Worm (Caenorhabditis elegans) whole organism, L3 larva: ENCODE measurements around the gene K11E4.6.

Experiments used
- ZK546.5 ChIP-seq: sonication (generic microtip); optimal IDR thresholded peaks from 2 replicates; lab custom pipeline; 2017; ENCODE audit warnings: missing biosample characterization, missing genetic modification characterization
- ama-1 ChIP-seq: fragments of 150-350 bp; optimal IDR thresholded peaks from 2 replicates; lab custom pipeline; 2018
- ceh-9 ChIP-seq: sonication (generic microtip); optimal IDR thresholded peaks from 2 replicates; lab custom pipeline; 2018; ENCODE audit warnings: missing biosample characterization, missing genetic modification characterization
- fos-1 ChIP-seq: fragments of 150-350 bp; optimal IDR thresholded peaks from 2 replicates; lab custom pipeline; 2014; ENCODE audit warnings: missing biosample characterization, missing genetic modification characterization
- hmg-11 ChIP-seq: sonication (generic microtip); optimal IDR thresholded peaks from 2 replicates; lab custom pipeline; 2016; ENCODE audit warnings: missing genetic modification characterization, missing compliant biosample characterization
- lin-15B ChIP-seq: fragments of 150-350 bp; optimal IDR thresholded peaks from 2 replicates; lab custom pipeline; 2014; ENCODE audit warnings: missing biosample characterization, missing genetic modification characterization
- mdl-1 ChIP-seq: fragments of 150-350 bp; optimal IDR thresholded peaks from 2 replicates; lab custom pipeline; 2014; ENCODE audit warnings: missing biosample characterization, missing genetic modification characterization
- mml-1 ChIP-seq: fragments of 150-350 bp; sonication (generic microtip); optimal IDR thresholded peaks from 3 replicates; lab custom pipeline; 2014; ENCODE audit warnings: missing biosample characterization, missing genetic modification characterization
- nhr-77 ChIP-seq: fragments of 150-350 bp; optimal IDR thresholded peaks from 2 replicates; lab custom pipeline; 2014; ENCODE audit warnings: missing biosample characterization, missing genetic modification characterization
- skn-1 ChIP-seq: fragments of 150-350 bp; optimal IDR thresholded peaks from 2 replicates; lab custom pipeline; 2014; ENCODE audit warnings: missing biosample characterization, missing genetic modification characterization
- snpc-4 ChIP-seq: fragments of 150-350 bp; optimal IDR thresholded peaks from 2 replicates; lab custom pipeline; 2014; ENCODE audit warnings: missing biosample characterization, missing genetic modification characterization
- unc-39 ChIP-seq: sonication (generic microtip); optimal IDR thresholded peaks from 4 replicates; lab custom pipeline; 2017; ENCODE audit warnings: missing biosample characterization, missing genetic modification characterization
- unc-62 ChIP-seq: fragments of 150-350 bp; sonication (generic microtip); optimal IDR thresholded peaks from 4 replicates; lab custom pipeline; 2014; ENCODE audit warnings: missing biosample characterization, missing genetic modification reagents, missing genetic modification characterization

DNA sequence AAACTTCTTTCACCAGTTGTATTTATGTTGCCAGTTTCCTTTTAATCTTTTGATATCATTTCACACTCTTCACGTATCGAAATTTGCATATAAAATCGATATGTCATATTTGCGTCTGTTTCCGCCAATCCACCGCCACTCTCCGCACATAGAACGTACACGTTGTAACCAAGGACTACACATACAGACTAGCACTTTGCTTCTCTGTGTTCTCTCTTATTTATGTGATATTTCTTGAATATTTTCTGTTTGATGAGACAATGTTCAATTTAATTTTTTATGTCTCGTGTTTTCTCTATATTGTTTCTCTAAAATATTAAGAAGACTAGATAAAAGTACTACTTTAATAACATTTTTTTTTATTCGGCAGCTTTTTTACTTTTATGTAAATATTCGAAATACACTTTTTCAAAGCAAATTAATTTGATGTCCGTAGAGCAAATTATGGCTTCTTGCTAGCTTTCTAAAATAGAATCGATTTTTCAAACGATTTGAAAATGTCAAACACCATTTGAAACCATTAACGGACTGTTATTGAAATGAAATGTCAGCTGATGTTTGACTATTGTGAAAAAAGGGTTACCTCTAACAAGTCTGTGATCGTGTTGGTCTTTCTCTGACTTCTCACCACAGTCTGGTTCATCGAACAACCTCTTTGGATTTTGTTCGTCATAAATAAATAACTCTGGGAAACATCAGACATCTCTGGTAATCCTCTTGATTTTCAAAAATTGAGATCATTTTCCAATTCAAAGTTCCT is 28.5 kb downstream of the K11E4.6 start:
- TF ChIP-seq unc-39 (tag; lab: Kevin White, UChicago), result no peak
- no peak for TF ChIP-seq ama-1 (lab: Kevin White, UChicago)
- no peak for TF ChIP-seq ceh-9
- TF ChIP-seq ZK546.5 (tag; lab: Kevin White, UChicago), result no peak
- TF ChIP-seq lin-15B (tag; lab: Kevin White, UChicago), result no peak
- no peak for TF ChIP-seq hmg-11 (tag; lab: Kevin White, UChicago)
- TF ChIP-seq skn-1 (tag; lab: Kevin White, UChicago), result no peak
- TF ChIP-seq mdl-1, result no peak
- no peak for TF ChIP-seq nhr-77
- TF ChIP-seq mml-1 (tag; lab: Kevin White, UChicago), result no peak
- TF ChIP-seq unc-62 (GFP tag; lab: Kevin White, UChicago), result no peak
- TF ChIP-seq fos-1 (tag; lab: Kevin White, UChicago), result no peak
- no peak for TF ChIP-seq snpc-4 (tag; lab: Kevin White, UChicago)
